Worm (Caenorhabditis elegans) whole organism, early embryonic: ENCODE measurements around the gene C56G3.2.

Experiments
- B0310.2 ChIP-seq: sonication (generic microtip); optimal IDR thresholded peaks from 2 replicates; lab custom pipeline; 2016; ENCODE audit warnings: mild to moderate bottlenecking, missing genetic modification characterization, missing compliant biosample characterization
- F13C5.2 ChIP-seq: sonication (generic microtip); optimal IDR thresholded peaks from 2 replicates; lab custom pipeline; 2017; ENCODE audit warnings: mild to moderate bottlenecking, missing genetic modification characterization, inconsistent platforms, missing compliant biosample characterization
- aly-1 ChIP-seq: sonication (generic microtip); optimal IDR thresholded peaks from 2 replicates; lab custom pipeline; 2016; ENCODE audit warnings: missing genetic modification characterization, missing compliant biosample characterization
- ama-1 ChIP-seq: fragments of 150-350 bp; optimal IDR thresholded peaks from 2 replicates; lab custom pipeline; 2014
- ceh-13 ChIP-seq: fragments of 200-800 bp; sonication (Bioruptor generic); optimal IDR thresholded peaks from 2 replicates; lab custom pipeline; 2018; ENCODE audit warnings: mild to moderate bottlenecking, missing genetic modification characterization, missing compliant biosample characterization
- ceh-36 ChIP-seq: sonication (generic microtip); optimal IDR thresholded peaks from 2 replicates; lab custom pipeline; 2016; ENCODE audit warnings: missing genetic modification characterization, inconsistent platforms, missing compliant biosample characterization
- ets-7 ChIP-seq: sonication (generic microtip); optimal IDR thresholded peaks from 2 replicates; lab custom pipeline; 2016; ENCODE audit warnings: missing genotype, missing genetic modification characterization, missing compliant biosample characterization
- flt-1 ChIP-seq: fragments of 200-800 bp; sonication (Bioruptor generic); IDR thresholded peaks from 2 replicates; pipeline ENCODE4 v1.3.6; 2022; ENCODE audit warnings: missing genetic modification characterization, missing compliant biosample characterization
- hmbx-1 ChIP-seq: sonication (generic microtip); optimal IDR thresholded peaks from 2 replicates; lab custom pipeline; 2016; ENCODE audit warnings: mild to moderate bottlenecking, missing genetic modification characterization, missing compliant biosample characterization
- hmg-4 ChIP-seq: fragments of 200-800 bp; sonication (Bioruptor generic); optimal IDR thresholded peaks from 2 replicates; lab custom pipeline; 2018; ENCODE audit warnings: mild to moderate bottlenecking, missing genetic modification characterization, missing compliant biosample characterization
- hnd-1 ChIP-seq: sonication (generic microtip); optimal IDR thresholded peaks from 2 replicates; lab custom pipeline; 2016; ENCODE audit warnings: missing genetic modification characterization, missing compliant biosample characterization
- pes-1 ChIP-seq: fragments of 200-800 bp; sonication (Bioruptor generic); IDR thresholded peaks from 2 replicates; pipeline ENCODE4 v1.3.6; 2022; ENCODE audit warnings: missing genetic modification reagents, missing genetic modification characterization, missing compliant biosample characterization
- scrt-1 ChIP-seq: fragments of 200-800 bp; sonication (Bioruptor generic); IDR thresholded peaks from 2 replicates; pipeline ENCODE4 v1.3.6; 2022; ENCODE audit warnings: missing genetic modification characterization, missing compliant biosample characterization
- sea-1 ChIP-seq: fragments of 200-800 bp; sonication (Bioruptor generic); conservative IDR thresholded peaks from 2 replicates; pipeline ENCODE4 v1.3.6; 2022; ENCODE audit warnings: missing genetic modification characterization, missing compliant biosample characterization
- tbx-11 ChIP-seq: fragments of 200-800 bp; sonication (Bioruptor generic); IDR thresholded peaks from 2 replicates; pipeline ENCODE4 v1.3.6; 2022; ENCODE audit warnings: missing genetic modification characterization, missing compliant biosample characterization
- tbx-37 ChIP-seq: fragments of 200-800 bp; sonication (Bioruptor generic); conservative IDR thresholded peaks from 2 replicates; pipeline ENCODE4 v1.3.6; 2022; ENCODE audit warnings: missing genetic modification reagents, missing genetic modification characterization, missing compliant biosample characterization
- tra-4 ChIP-seq: sonication (generic microtip); optimal IDR thresholded peaks from 2 replicates; lab custom pipeline; 2017; ENCODE audit warnings: missing genetic modification characterization, missing compliant biosample characterization

Gene C56G3.2

DNA sequence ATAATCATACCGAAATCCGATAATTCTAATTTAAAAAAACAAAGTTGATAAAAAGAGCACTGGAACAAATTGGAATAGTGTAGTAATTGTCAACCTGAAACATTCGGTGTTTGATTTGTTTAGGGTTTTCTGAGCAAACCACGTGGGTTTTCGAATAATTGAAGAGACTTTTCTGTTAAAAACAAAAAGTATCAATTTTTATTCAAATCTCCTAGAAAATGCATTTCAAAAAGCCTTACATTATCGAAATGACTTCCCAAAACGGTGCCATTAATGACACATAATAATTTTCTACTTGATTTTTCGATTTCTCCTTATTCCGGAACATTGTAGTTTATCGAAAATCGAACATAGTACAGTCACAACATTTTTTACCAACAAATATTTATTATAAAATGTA lies 32.6 kb downstream of the C56G3.2 start, which contains the start of gene C10A4.13:
C10A4.13 (minus strand) TSS at position 101 of the 400 bp plus-strand sequence.
- no peak for TF ChIP-seq flt-1 (GFP tag; lab: Robert Waterston, UW)

DNA sequence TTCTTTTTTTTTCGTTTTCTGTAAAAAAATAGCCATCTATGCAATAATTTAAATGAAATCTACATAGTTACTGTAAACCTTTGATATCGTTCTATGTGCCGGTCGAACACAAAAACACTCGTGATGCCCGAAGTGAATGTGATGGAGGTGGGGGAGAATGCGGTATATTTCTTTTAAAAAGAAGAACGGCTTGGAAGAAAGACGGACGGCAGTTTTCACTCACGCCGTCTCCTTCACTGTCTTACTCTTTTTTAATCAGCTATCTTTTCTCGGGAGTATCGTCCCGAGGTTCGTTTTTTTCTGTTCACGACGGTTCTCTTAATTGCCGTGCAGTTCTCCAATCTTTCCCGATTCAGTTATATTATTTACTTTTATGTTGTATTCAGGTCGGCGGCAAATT lies 33.2 kb downstream of the C56G3.2 start, which contains the start of gene C10A4.10:
C10A4.10 (plus strand) TSS at position 301 of the 400 bp plus-strand sequence.
- TF ChIP-seq ceh-36 (tag; lab: Kevin White, UChicago) (no peak), tbx-11 (GFP tag; lab: Robert Waterston, UW) (no peak), flt-1 (GFP tag; lab: Robert Waterston, UW) (no peak), hnd-1 (tag; lab: Kevin White, UChicago) (no peak), aly-1 (no peak), tra-4 (tag; lab: Kevin White, UChicago) (no peak), tbx-37 (GFP tag; lab: Robert Waterston, UW) (no peak), hmg-4 (GFP tag; lab: Kevin White, UChicago) (no peak), B0310.2 (no peak), scrt-1 (GFP tag; lab: Robert Waterston, UW) (no peak), ceh-13 (GFP tag; lab: Kevin White, UChicago) (no peak), F13C5.2 (tag; lab: Kevin White, UChicago) (no peak), sea-1 (GFP tag; lab: Robert Waterston, UW) (no peak), ets-7 (no peak), pes-1 (GFP tag; lab: Robert Waterston, UW) (no peak)

DNA sequence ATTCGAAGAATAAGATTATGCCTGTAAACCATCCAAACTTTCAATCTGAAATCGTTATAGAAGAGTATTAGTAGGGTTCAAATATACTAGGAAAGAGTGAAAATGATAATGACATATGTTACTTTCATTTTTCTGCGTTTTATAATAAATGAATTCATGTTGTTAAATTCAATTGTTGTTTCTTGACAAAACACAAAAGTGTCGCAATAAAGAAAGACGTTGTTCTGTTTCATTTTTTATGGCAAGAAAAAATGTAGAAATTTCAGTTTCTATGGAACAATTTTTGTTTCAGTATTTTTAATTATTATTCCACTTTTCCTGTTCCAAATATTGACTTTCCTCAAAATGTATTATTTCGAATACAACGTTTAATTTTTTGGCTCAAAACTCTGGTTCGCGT lies 35.4 kb downstream of the C56G3.2 start, which contains the start of gene C10A4.4:
C10A4.4 (plus strand) TSS at position 301 of the 400 bp plus-strand sequence.
- no peak for TF ChIP-seq hmg-4 (GFP tag; lab: Kevin White, UChicago)
- TF ChIP-seq tra-4 (tag; lab: Kevin White, UChicago): no peak
- TF ChIP-seq scrt-1 (GFP tag; lab: Robert Waterston, UW): no peak
- no peak for TF ChIP-seq tbx-11 (GFP tag; lab: Robert Waterston, UW)
- no peak for TF ChIP-seq ceh-36 (tag; lab: Kevin White, UChicago)
- no peak for TF ChIP-seq tbx-37 (GFP tag; lab: Robert Waterston, UW)
- TF ChIP-seq F13C5.2 (tag; lab: Kevin White, UChicago): no peak
- no peak for TF ChIP-seq flt-1 (GFP tag; lab: Robert Waterston, UW)
- no peak for TF ChIP-seq aly-1
- TF ChIP-seq pes-1 (GFP tag; lab: Robert Waterston, UW): no peak
- TF ChIP-seq ets-7: no peak
- no peak for TF ChIP-seq B0310.2

- no peak for TF ChIP-seq flt-1 (GFP tag; lab: Robert Waterston, UW)
- no peak for TF ChIP-seq ets-7
- TF ChIP-seq aly-1: no peak
- no peak for TF ChIP-seq hnd-1 (tag; lab: Kevin White, UChicago)
- TF ChIP-seq tra-4 (tag; lab: Kevin White, UChicago): no peak
- no peak for TF ChIP-seq tbx-37 (GFP tag; lab: Robert Waterston, UW)
- TF ChIP-seq hmg-4 (GFP tag; lab: Kevin White, UChicago): no peak
- no peak for TF ChIP-seq sea-1 (GFP tag; lab: Robert Waterston, UW)
- TF ChIP-seq hmbx-1 (tag; lab: Kevin White, UChicago): no peak
- no peak for TF ChIP-seq F13C5.2 (tag; lab: Kevin White, UChicago)
- TF ChIP-seq ceh-36 (tag; lab: Kevin White, UChicago): no peak
- no peak for TF ChIP-seq ama-1 (lab: Kevin White, UChicago)
- TF ChIP-seq B0310.2: no peak
- TF ChIP-seq tbx-11 (GFP tag; lab: Robert Waterston, UW): no peak
- no peak for TF ChIP-seq scrt-1 (GFP tag; lab: Robert Waterston, UW)
- TF ChIP-seq ceh-13 (GFP tag; lab: Kevin White, UChicago): no peak
- no peak for TF ChIP-seq pes-1 (GFP tag; lab: Robert Waterston, UW)
These were observed 39.2 kb downstream of the C56G3.2 start for ce11 chrX:7404551-7404950.

ce11 chrX:7405393-7405792 lies 40.0 kb downstream of the C56G3.2 start, which contains the start of gene C10A4.3:
C10A4.3 (plus strand) TSS chrX:7405693.
- TF ChIP-seq aly-1: no peak
- TF ChIP-seq tbx-37 (GFP tag; lab: Robert Waterston, UW): no peak
- TF ChIP-seq hmg-4 (GFP tag; lab: Kevin White, UChicago): no peak
- no peak for TF ChIP-seq ets-7
- TF ChIP-seq tbx-11 (GFP tag; lab: Robert Waterston, UW): no peak
- TF ChIP-seq tra-4 (tag; lab: Kevin White, UChicago): no peak
- no peak for TF ChIP-seq scrt-1 (GFP tag; lab: Robert Waterston, UW)
- TF ChIP-seq B0310.2: no peak
- TF ChIP-seq hmbx-1 (tag; lab: Kevin White, UChicago): no peak
- no peak for TF ChIP-seq ceh-36 (tag; lab: Kevin White, UChicago)

ce11 chrX:7407749-7408148 lies 42.4 kb downstream of the C56G3.2 start:
- TF ChIP-seq ets-7: no peak
- no peak for TF ChIP-seq aly-1
- no peak for TF ChIP-seq flt-1 (GFP tag; lab: Robert Waterston, UW)
- TF ChIP-seq hmbx-1 (tag; lab: Kevin White, UChicago): no peak
- no peak for TF ChIP-seq scrt-1 (GFP tag; lab: Robert Waterston, UW)
- TF ChIP-seq tra-4 (tag; lab: Kevin White, UChicago): no peak
- TF ChIP-seq tbx-37 (GFP tag; lab: Robert Waterston, UW): no peak
- TF ChIP-seq F13C5.2 (tag; lab: Kevin White, UChicago): no peak
- no peak for TF ChIP-seq sea-1 (GFP tag; lab: Robert Waterston, UW)
- no peak for TF ChIP-seq tbx-11 (GFP tag; lab: Robert Waterston, UW)
- TF ChIP-seq pes-1 (GFP tag; lab: Robert Waterston, UW): no peak
- no peak for TF ChIP-seq ceh-36 (tag; lab: Kevin White, UChicago)
- TF ChIP-seq ceh-13 (GFP tag; lab: Kevin White, UChicago): no peak
- TF ChIP-seq hnd-1 (tag; lab: Kevin White, UChicago): no peak

ce11 chrX:7409030-7409429 lies 43.7 kb downstream of the C56G3.2 start:
- TF ChIP-seq scrt-1 (GFP tag; lab: Robert Waterston, UW): no peak
- no peak for TF ChIP-seq ama-1 (lab: Kevin White, UChicago)
- TF ChIP-seq tbx-37 (GFP tag; lab: Robert Waterston, UW): no peak
- TF ChIP-seq hmbx-1 (tag; lab: Kevin White, UChicago): no peak
- no peak for TF ChIP-seq B0310.2
- no peak for TF ChIP-seq ceh-36 (tag; lab: Kevin White, UChicago)
- no peak for TF ChIP-seq tbx-11 (GFP tag; lab: Robert Waterston, UW)
- TF ChIP-seq ets-7: no peak
- TF ChIP-seq hmg-4 (GFP tag; lab: Kevin White, UChicago): no peak
- no peak for TF ChIP-seq flt-1 (GFP tag; lab: Robert Waterston, UW)
